Fruit fly (Drosophila melanogaster) ovary, adult (tissue): Measurements from ENCODE around the gene MED30.
A peak's percentile ranks its signal among the peaks of the same experiment; 100 is the strongest.

Experiments
- CG17801 ChIP-seq: fragments of 200-800 bp; optimal IDR thresholded peaks from 2 replicates; lab custom pipeline; 2019; ENCODE audit warnings: missing biosample characterization, mild to moderate bottlenecking, missing genetic modification characterization, moderate library complexity; ENCODE audit not compliant: partially characterized antibody

MED30 gene

dm6 chr3L:622357-622834, 31.5 kb downstream of the MED30 start:
- no peak for TF ChIP-seq CG17801 (GFP tag; lab: Kevin White, UChicago)

dm6 chr3L:621097-621967, 32.6 kb downstream of the MED30 start:
- TF ChIP-seq CG17801 (GFP tag; lab: Kevin White, UChicago), result no peak

- no peak for TF ChIP-seq CG17801 (GFP tag; lab: Kevin White, UChicago)
Measured at dm6 chr3L:619427-620308, 34.2 kb downstream of the MED30 start.

- no peak for TF ChIP-seq CG17801 (GFP tag; lab: Kevin White, UChicago)
Measured at dm6 chr3L:618347-619272, 35.3 kb downstream of the MED30 start.

- TF ChIP-seq CG17801 (GFP tag; lab: Kevin White, UChicago), result no peak
Measured at dm6 chr3L:617926-618325, 36.0 kb downstream of the MED30 start.

- peak; percentile 12 for TF ChIP-seq CG17801 (GFP tag; lab: Kevin White, UChicago)
Measured at dm6 chr3L:616482-617148, 37.3 kb downstream of the MED30 start.

dm6 chr3L:616099-616481, 37.8 kb downstream of the MED30 start:
- no peak for TF ChIP-seq CG17801 (GFP tag; lab: Kevin White, UChicago)

- TF ChIP-seq CG17801 (GFP tag; lab: Kevin White, UChicago), result no peak
Measured at dm6 chr3L:615425-616046, 38.4 kb downstream of the MED30 start.

dm6 chr3L:614751-615424, 39.0 kb downstream of the MED30 start:
- TF ChIP-seq CG17801 (GFP tag; lab: Kevin White, UChicago), result no peak

- TF ChIP-seq CG17801 (GFP tag; lab: Kevin White, UChicago), result no peak
Measured at dm6 chr3L:613578-614300, 40.1 kb downstream of the MED30 start.

dm6 chr3L:611639-612611, 42.0 kb downstream of the MED30 start:
- no peak for TF ChIP-seq CG17801 (GFP tag; lab: Kevin White, UChicago)
